Worm (Caenorhabditis elegans) whole organism, late embryonic: Measurements from ENCODE around the gene ZK402.2.

Experiments
- C08G9.2 ChIP-seq: sonication (generic microtip); optimal IDR thresholded peaks from 2 replicates; lab custom pipeline; 2016; ENCODE audit warnings: mild to moderate bottlenecking, missing genetic modification characterization, moderate library complexity, missing compliant biosample characterization
- C38D4.7 ChIP-seq: fragments of 200-800 bp; sonication (Bioruptor generic); optimal IDR thresholded peaks from 2 replicates; lab custom pipeline; 2018; ENCODE audit warnings: mild to moderate bottlenecking, missing genetic modification characterization, moderate library complexity, missing compliant biosample characterization
- F13H6.1 ChIP-seq: sonication (generic microtip); optimal IDR thresholded peaks from 2 replicates; lab custom pipeline; 2016; ENCODE audit warnings: missing genetic modification characterization, missing compliant biosample characterization
- K02D7.2 ChIP-seq: sonication (generic microtip); optimal IDR thresholded peaks from 2 replicates; lab custom pipeline; 2017; ENCODE audit warnings: mild to moderate bottlenecking, missing genetic modification characterization, missing compliant biosample characterization
- K09A11.1 ChIP-seq: sonication (generic microtip); optimal IDR thresholded peaks from 2 replicates; lab custom pipeline; 2017; ENCODE audit warnings: antibody characterized with exemption, mild to moderate bottlenecking, missing genetic modification characterization, missing compliant biosample characterization; ENCODE audit not compliant: insufficient read depth
- T23F11.4 ChIP-seq: fragments of 200-800 bp; sonication (Bioruptor generic); optimal IDR thresholded peaks from 2 replicates; lab custom pipeline; 2018; ENCODE audit warnings: mild to moderate bottlenecking, missing genetic modification characterization, missing compliant biosample characterization
- Y22D7AL.16 ChIP-seq: sonication (generic microtip); optimal IDR thresholded peaks from 2 replicates; lab custom pipeline; 2016; ENCODE audit warnings: missing genetic modification characterization, missing compliant biosample characterization
- ahr-1 ChIP-seq: sonication (generic microtip); optimal IDR thresholded peaks from 2 replicates; lab custom pipeline; 2016; ENCODE audit warnings: missing genetic modification characterization, missing compliant biosample characterization
- ama-1 ChIP-seq: fragments of 150-350 bp; optimal IDR thresholded peaks from 2 replicates; lab custom pipeline; 2014
- ceh-18 ChIP-seq: sonication (generic microtip); optimal IDR thresholded peaks from 2 replicates; lab custom pipeline; 2016; ENCODE audit warnings: missing genetic modification characterization, missing compliant biosample characterization
- ceh-19 ChIP-seq: fragments of 200-800 bp; sonication (Bioruptor generic); optimal IDR thresholded peaks from 2 replicates; lab custom pipeline; 2018; ENCODE audit warnings: mild to moderate bottlenecking, missing genetic modification characterization, missing compliant biosample characterization
- ceh-2 ChIP-seq: sonication (generic microtip); optimal IDR thresholded peaks from 2 replicates; lab custom pipeline; 2016; ENCODE audit warnings: missing genotype, missing genetic modification characterization, missing compliant biosample characterization
- ceh-30 ChIP-seq: fragments of 150-350 bp; optimal IDR thresholded peaks from 2 replicates; lab custom pipeline; 2014; ENCODE audit warnings: missing biosample characterization, missing genetic modification characterization
- ceh-31 ChIP-seq: sonication (generic microtip); optimal IDR thresholded peaks from 2 replicates; lab custom pipeline; 2016; ENCODE audit warnings: missing genetic modification characterization, missing compliant biosample characterization
- ceh-34 ChIP-seq: sonication (generic microtip); optimal IDR thresholded peaks from 2 replicates; lab custom pipeline; 2016; ENCODE audit warnings: mild to moderate bottlenecking, missing genetic modification characterization, missing compliant biosample characterization
- ceh-48 ChIP-seq: sonication (generic microtip); optimal IDR thresholded peaks from 2 replicates; lab custom pipeline; 2016; ENCODE audit warnings: missing genetic modification characterization, inconsistent platforms, missing compliant biosample characterization
- ceh-6 ChIP-seq: fragments of 200-800 bp; sonication (Bioruptor generic); optimal IDR thresholded peaks from 2 replicates; lab custom pipeline; 2018; ENCODE audit warnings: mild to moderate bottlenecking, missing genetic modification characterization, missing compliant biosample characterization
- ceh-9 ChIP-seq: sonication (generic microtip); optimal IDR thresholded peaks from 2 replicates; lab custom pipeline; 2016; ENCODE audit warnings: mild to moderate bottlenecking, missing genetic modification characterization, inconsistent platforms, missing compliant biosample characterization
- che-1 ChIP-seq: sonication (generic microtip); optimal IDR thresholded peaks from 2 replicates; lab custom pipeline; 2016; ENCODE audit warnings: mild to moderate bottlenecking, missing genetic modification characterization, missing compliant biosample characterization
- dmd-4 ChIP-seq: sonication (generic microtip); optimal IDR thresholded peaks from 2 replicates; lab custom pipeline; 2016; ENCODE audit warnings: borderline replicate concordance, missing genetic modification characterization, missing compliant biosample characterization
- dve-1 ChIP-seq: sonication (generic microtip); optimal IDR thresholded peaks from 2 replicates; lab custom pipeline; 2017; ENCODE audit warnings: antibody characterized with exemption, mild to moderate bottlenecking, missing genetic modification characterization, missing compliant biosample characterization
- elt-4 ChIP-seq: sonication (generic microtip); optimal IDR thresholded peaks from 2 replicates; lab custom pipeline; 2016; ENCODE audit warnings: missing genetic modification characterization, missing compliant biosample characterization
- ets-4 ChIP-seq: sonication (generic microtip); optimal IDR thresholded peaks from 2 replicates; lab custom pipeline; 2016; ENCODE audit warnings: missing genetic modification characterization, missing compliant biosample characterization
- eyg-1 ChIP-seq: sonication (generic microtip); optimal IDR thresholded peaks from 2 replicates; lab custom pipeline; 2016; ENCODE audit warnings: missing genotype, missing genetic modification characterization, missing compliant biosample characterization
- fkh-10 ChIP-seq: fragments of 150-350 bp; optimal IDR thresholded peaks from 2 replicates; lab custom pipeline; 2014; ENCODE audit warnings: missing biosample characterization, missing genetic modification reagents, missing genetic modification characterization
- fkh-6 ChIP-seq: sonication (generic microtip); optimal IDR thresholded peaks from 2 replicates; lab custom pipeline; 2016; ENCODE audit warnings: missing genetic modification characterization, missing compliant biosample characterization
- gmeb-2 ChIP-seq: sonication (generic microtip); optimal IDR thresholded peaks from 2 replicates; lab custom pipeline; 2016; ENCODE audit warnings: missing genetic modification characterization, inconsistent platforms, missing compliant biosample characterization
- hlh-13 ChIP-seq: fragments of 200-800 bp; sonication (Bioruptor generic); optimal IDR thresholded peaks from 2 replicates; lab custom pipeline; 2018; ENCODE audit warnings: mild to moderate bottlenecking, missing genetic modification characterization, missing compliant biosample characterization
- hlh-15 ChIP-seq: sonication (generic microtip); optimal IDR thresholded peaks from 2 replicates; lab custom pipeline; 2016; ENCODE audit warnings: missing genetic modification characterization, missing compliant biosample characterization
- lim-6 ChIP-seq: sonication (generic microtip); optimal IDR thresholded peaks from 2 replicates; lab custom pipeline; 2016; ENCODE audit warnings: missing genetic modification characterization, missing compliant biosample characterization
- madf-2 ChIP-seq: sonication (generic microtip); optimal IDR thresholded peaks from 2 replicates; lab custom pipeline; 2017; ENCODE audit warnings: missing genetic modification characterization, missing compliant biosample characterization
- mec-3 ChIP-seq: sonication (generic microtip); optimal IDR thresholded peaks from 2 replicates; lab custom pipeline; 2016; ENCODE audit warnings: borderline replicate concordance, missing genetic modification characterization, missing compliant biosample characterization
- nhr-11 ChIP-seq: fragments of 150-350 bp; optimal IDR thresholded peaks from 2 replicates; lab custom pipeline; 2014; ENCODE audit warnings: missing biosample characterization, missing genetic modification characterization
- npax-4 ChIP-seq: sonication (generic microtip); optimal IDR thresholded peaks from 2 replicates; lab custom pipeline; 2016; ENCODE audit warnings: missing genetic modification characterization, missing compliant biosample characterization
- pag-3 ChIP-seq: sonication (generic microtip); optimal IDR thresholded peaks from 2 replicates; lab custom pipeline; 2016; ENCODE audit warnings: missing compliant biosample characterization, missing genetic modification characterization, borderline replicate concordance
- pat-9 ChIP-seq: fragments of 200-800 bp; sonication (Bioruptor generic); optimal IDR thresholded peaks from 2 replicates; lab custom pipeline; 2018; ENCODE audit warnings: mild to moderate bottlenecking, missing genetic modification characterization, moderate library complexity, missing compliant biosample characterization
- pax-1 ChIP-seq: fragments of 150-350 bp; optimal IDR thresholded peaks from 2 replicates; lab custom pipeline; 2014; ENCODE audit warnings: missing biosample characterization, missing genetic modification characterization
- pha-2 ChIP-seq: sonication (generic microtip); optimal IDR thresholded peaks from 2 replicates; lab custom pipeline; 2017; ENCODE audit warnings: mild to moderate bottlenecking, missing genetic modification characterization, missing compliant biosample characterization
- pha-4 ChIP-seq: fragments of 150-350 bp; optimal IDR thresholded peaks from 2 replicates; lab custom pipeline; 2018; ENCODE audit warnings: missing biosample characterization, missing genetic modification reagents, missing genetic modification characterization
- pqm-1 ChIP-seq: sonication (generic microtip); optimal IDR thresholded peaks from 2 replicates; lab custom pipeline; 2016; ENCODE audit warnings: missing genetic modification characterization, missing compliant biosample characterization
- ref-2 ChIP-seq: sonication (generic microtip); optimal IDR thresholded peaks from 2 replicates; lab custom pipeline; 2016; ENCODE audit warnings: missing genetic modification characterization, missing compliant biosample characterization
- rnt-1 ChIP-seq: sonication (generic microtip); optimal IDR thresholded peaks from 2 replicates; lab custom pipeline; 2016; ENCODE audit warnings: missing genetic modification characterization, missing compliant biosample characterization
- sdc-2 ChIP-seq: sonication (generic microtip); optimal IDR thresholded peaks from 2 replicates; lab custom pipeline; 2016; ENCODE audit warnings: missing genotype, missing genetic modification characterization, missing compliant biosample characterization
- sox-2 ChIP-seq: fragments of 200-800 bp; sonication (Bioruptor generic); IDR thresholded peaks from 2 replicates; pipeline ENCODE4 v1.3.6; 2022; ENCODE audit warnings: missing genetic modification reagents, missing genetic modification characterization, missing compliant biosample characterization
- unc-3 ChIP-seq, 2 experiments: fragments of 200-800 bp in 1 of 2; sonication (Bioruptor generic) in 1 of 2; sonication (generic microtip) in 1 of 2; conservative IDR thresholded peaks in 1 of 2; optimal IDR thresholded peaks in 1 of 2; 2 replicates each; pipeline versions ENCODE4 v1.3.6 to Lab custom; 2016 to 2022; ENCODE audit warnings: missing compliant biosample characterization in 2 of 2, missing genetic modification characterization in 2 of 2, missing genetic modification reagents in 1 of 2
- unc-42 ChIP-seq: sonication (generic microtip); optimal IDR thresholded peaks from 2 replicates; lab custom pipeline; 2016; ENCODE audit warnings: missing genotype, missing genetic modification characterization, missing compliant biosample characterization
- unc-55 ChIP-seq: sonication (generic microtip); optimal IDR thresholded peaks from 2 replicates; lab custom pipeline; 2017; ENCODE audit warnings: missing biosample characterization, missing genetic modification reagents, missing genetic modification characterization
- zip-5 ChIP-seq: sonication (generic microtip); optimal IDR thresholded peaks from 2 replicates; lab custom pipeline; 2016; ENCODE audit warnings: missing genetic modification characterization, missing compliant biosample characterization
- ztf-16 ChIP-seq: sonication (generic microtip); optimal IDR thresholded peaks from 2 replicates; lab custom pipeline; 2017; ENCODE audit warnings: missing genetic modification characterization, missing compliant biosample characterization

Gene ZK402.2

DNA sequence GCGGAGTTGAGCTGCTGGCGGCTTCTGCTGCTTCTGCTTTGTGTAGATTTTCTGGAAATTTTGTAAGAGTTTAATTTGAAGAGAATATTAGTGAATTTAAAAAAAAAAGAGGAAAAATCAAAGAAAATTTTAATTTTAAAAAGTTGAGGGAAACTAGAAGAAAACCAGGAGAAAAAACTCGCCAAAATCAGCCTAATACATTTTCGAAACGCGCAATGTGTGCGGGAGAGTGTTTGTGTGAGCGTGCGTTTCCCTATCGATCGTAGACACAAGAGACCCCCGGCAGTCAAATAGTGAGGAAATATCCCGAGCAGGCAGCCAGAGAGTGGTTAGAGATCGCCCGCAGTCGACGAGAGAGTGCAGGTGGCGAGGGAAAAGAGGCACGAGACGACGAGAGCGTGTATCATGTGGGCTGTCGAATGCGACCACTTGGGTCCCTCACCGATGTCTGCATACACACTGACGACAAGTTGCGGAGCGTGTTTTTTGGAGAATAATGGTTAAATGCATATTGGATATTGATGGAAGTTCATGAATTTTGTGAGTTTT lies 43.1 kb downstream of the ZK402.2 start, which contains the start of gene zfp-3 (continued):
- TF ChIP-seq pha-2 (tag; lab: Kevin White, UChicago) (peak; percentile 31), ahr-1 (tag; lab: Kevin White, UChicago) (no peak), nhr-11 (tag; lab: Kevin White, UChicago) (no peak), sdc-2 (peak; percentile 92), mec-3 (no peak), C38D4.7 (GFP tag; lab: Kevin White, UChicago) (no peak), ceh-2 (tag; lab: Kevin White, UChicago) (peak; percentile 23), pax-1 (tag; lab: Kevin White, UChicago) (peak; percentile 53), pat-9 (tag; lab: Kevin White, UChicago) (no peak), hlh-15 (tag; lab: Kevin White, UChicago) (no peak), Y22D7AL.16 (tag; lab: Kevin White, UChicago) (no peak), ceh-9 (tag; lab: Kevin White, UChicago) (no peak), ceh-6 (GFP tag; lab: Kevin White, UChicago) (no peak), dmd-4 (tag; lab: Kevin White, UChicago) (peak; percentile 40)

DNA sequence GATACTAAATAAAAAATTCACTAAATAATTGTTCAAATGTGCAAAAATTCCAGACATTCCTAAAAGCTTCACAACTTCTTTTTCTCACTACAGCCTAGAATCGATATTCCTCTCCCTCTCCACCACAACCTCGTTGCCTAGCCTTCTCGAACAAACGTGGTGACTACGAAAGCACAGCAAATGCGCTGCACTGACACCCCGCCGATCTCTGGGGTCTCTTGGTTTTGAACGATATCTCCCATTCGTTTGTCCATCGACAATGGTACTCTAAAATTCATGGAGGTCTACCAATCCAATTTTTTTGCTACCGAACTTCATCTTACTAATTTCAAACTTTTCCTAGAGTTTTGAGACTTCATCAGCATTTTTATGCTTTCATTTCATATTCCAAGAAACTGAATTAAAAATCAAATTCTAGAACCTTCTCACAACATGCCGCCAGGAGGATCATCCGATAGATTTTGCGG lies 46.8 kb downstream of the ZK402.2 start, which contains the start of gene W05H7.1:
TSS of gene W05H7.1 (plus strand) at position 417 of the 467 bp plus-strand sequence.
- no peak for TF ChIP-seq ztf-16 (tag; lab: Kevin White, UChicago)
- no peak for TF ChIP-seq dve-1
- TF ChIP-seq ceh-9 (tag; lab: Kevin White, UChicago) = no peak
- TF ChIP-seq ceh-48 (tag; lab: Kevin White, UChicago) = peak; percentile 70
- TF ChIP-seq gmeb-2 (tag; lab: Kevin White, UChicago) = no peak
- TF ChIP-seq elt-4 = no peak
- no peak for TF ChIP-seq K09A11.1
- no peak for TF ChIP-seq fkh-6 (tag; lab: Kevin White, UChicago)
- no peak for TF ChIP-seq ceh-19 (GFP tag; lab: Kevin White, UChicago)
- TF ChIP-seq npax-4 = no peak
- TF ChIP-seq che-1 = no peak
- no peak for TF ChIP-seq pha-4
- no peak for TF ChIP-seq pat-9 (tag; lab: Kevin White, UChicago)
- TF ChIP-seq ceh-34 (tag; lab: Kevin White, UChicago) = no peak
- no peak for TF ChIP-seq fkh-10 (GFP tag; lab: Kevin White, UChicago)
- no peak for TF ChIP-seq unc-3 (GFP tag; conservative IDR thresholded peaks at IDR 0.05; lab: Robert Waterston, UW)
- TF ChIP-seq unc-3 (tag; optimal IDR thresholded peaks at IDR 0.05; lab: Kevin White, UChicago) = no peak
- TF ChIP-seq pha-2 (tag; lab: Kevin White, UChicago) = no peak
- TF ChIP-seq eyg-1 (tag; lab: Kevin White, UChicago) = no peak
- TF ChIP-seq ahr-1 (tag; lab: Kevin White, UChicago) = no peak
- peak; percentile 14 for TF ChIP-seq rnt-1 (tag; lab: Kevin White, UChicago)
- TF ChIP-seq lim-6 (tag; lab: Kevin White, UChicago) = no peak
- no peak for TF ChIP-seq unc-42 (tag; lab: Kevin White, UChicago)
- no peak for TF ChIP-seq pqm-1
- TF ChIP-seq C08G9.2 (tag; lab: Kevin White, UChicago) = no peak
- TF ChIP-seq hlh-13 (GFP tag; lab: Kevin White, UChicago) = no peak
- no peak for TF ChIP-seq madf-2 (tag; lab: Kevin White, UChicago)
- TF ChIP-seq F13H6.1 (tag; lab: Kevin White, UChicago) = no peak
- TF ChIP-seq pag-3 (tag; lab: Kevin White, UChicago) = no peak
- no peak for TF ChIP-seq ets-4 (tag; lab: Kevin White, UChicago)
- no peak for TF ChIP-seq K02D7.2
- TF ChIP-seq pax-1 (tag; lab: Kevin White, UChicago) = no peak
- no peak for TF ChIP-seq dmd-4 (tag; lab: Kevin White, UChicago)
- no peak for TF ChIP-seq ref-2
- no peak for TF ChIP-seq Y22D7AL.16 (tag; lab: Kevin White, UChicago)
- TF ChIP-seq ama-1 = no peak
- TF ChIP-seq T23F11.4 (GFP tag; lab: Kevin White, UChicago) = no peak
- peak; percentile 63 for TF ChIP-seq sdc-2
- TF ChIP-seq ceh-31 (tag; lab: Kevin White, UChicago) = peak; percentile 35
- TF ChIP-seq ceh-30 = no peak
- peak; percentile 4 for TF ChIP-seq ceh-18
- TF ChIP-seq unc-55 (GFP tag; lab: Kevin White, UChicago) = no peak
- TF ChIP-seq sox-2 (GFP tag; lab: Robert Waterston, UW) = no peak
- TF ChIP-seq zip-5 (tag; lab: Kevin White, UChicago) = no peak
